Worm (Caenorhabditis elegans) whole organism, mixed stage, embryonic: ENCODE data around the gene npr-42.

Source experiments
- ces-1 ChIP-seq: fragments of 150-350 bp; optimal IDR thresholded peaks from 2 replicates; lab custom pipeline; 2014; ENCODE audit warnings: missing biosample characterization, missing genetic modification reagents, missing genetic modification characterization
- hlh-1 ChIP-seq: fragments of 150-350 bp; optimal IDR thresholded peaks from 2 replicates; lab custom pipeline; 2014; ENCODE audit warnings: missing biosample characterization, missing genetic modification reagents, missing genetic modification characterization
- lin-13 ChIP-seq: fragments of 150-350 bp; optimal IDR thresholded peaks from 2 replicates; lab custom pipeline; 2014; ENCODE audit warnings: missing biosample characterization, missing genetic modification characterization
- nhr-28 ChIP-seq: fragments of 150-350 bp; optimal IDR thresholded peaks from 2 replicates; lab custom pipeline; 2014; ENCODE audit warnings: missing biosample characterization, missing genetic modification characterization
- nhr-76 ChIP-seq: sonication (generic microtip); optimal IDR thresholded peaks from 2 replicates; lab custom pipeline; 2017; ENCODE audit warnings: missing biosample characterization, missing genetic modification characterization
- unc-62 ChIP-seq: fragments of 150-350 bp; optimal IDR thresholded peaks from 2 replicates; lab custom pipeline; 2014; ENCODE audit warnings: missing biosample characterization, missing genetic modification reagents, missing genetic modification characterization

- TF ChIP-seq nhr-76 (tag; lab: Kevin White, UChicago) (no peak), unc-62 (no peak), nhr-28 (no peak), lin-13 (tag; lab: Kevin White, UChicago) (no peak), hlh-1 (tag; lab: Kevin White, UChicago) (no peak), ces-1 (no peak)
Measured at ce11 chrII:4321766-4322165, 45.8 kb downstream of the npr-42 start, which contains the start of gene Y52E8A.1.
